Fruit fly (Drosophila melanogaster) Kc167 (cell line): Measurements from ENCODE around the gene Aven.

Experiments
- Myc ChIP-seq: fragments of >200 bp; optimal IDR thresholded peaks from 2 replicates; lab custom pipeline; 2017; ENCODE audit warnings: missing external identifiers
- Sin3A ChIP-seq: fragments of >200 bp; optimal IDR thresholded peaks from 2 replicates; lab custom pipeline; 2018; ENCODE audit warnings: missing external identifiers
- h ChIP-seq: fragments of >200 bp; optimal IDR thresholded peaks from 3 replicates; lab custom pipeline; 2018; ENCODE audit warnings: missing external identifiers
- insv ChIP-seq: fragments of >200 bp; optimal IDR thresholded peaks from 3 replicates; lab custom pipeline; 2018; ENCODE audit warnings: missing external identifiers
- psq ChIP-seq: fragments of >200 bp; optimal IDR thresholded peaks from 2 replicates; lab custom pipeline; 2017; ENCODE audit warnings: missing external identifiers

dm6 chrX:12595100-12595609, 34.3 kb downstream of the Aven start:
- TF ChIP-seq psq (no peak), h (lab: Kevin White, UChicago) (no peak), Myc (lab: Kevin White, UChicago) (no peak), Sin3A (no peak), insv (lab: Kevin White, UChicago) (no peak)
